Worm (Caenorhabditis elegans) whole organism, L1 larva: ENCODE data around the gene F15H10.5.

Experiments used
- C16A3.4 ChIP-seq: fragments of 150-350 bp; optimal IDR thresholded peaks from 2 replicates; lab custom pipeline; 2014; ENCODE audit warnings: missing biosample characterization, missing genetic modification characterization
- C34B4.2 ChIP-seq: sonication (generic microtip); optimal IDR thresholded peaks from 2 replicates; lab custom pipeline; 2017; ENCODE audit warnings: mild to moderate bottlenecking, missing genetic modification characterization, missing compliant biosample characterization
- F16B12.6 ChIP-seq: fragments of 150-350 bp; optimal IDR thresholded peaks from 2 replicates; lab custom pipeline; 2014; ENCODE audit warnings: missing biosample characterization, missing genetic modification characterization
- aha-1 ChIP-seq: fragments of 150-350 bp; optimal IDR thresholded peaks from 2 replicates; lab custom pipeline; 2014; ENCODE audit warnings: missing biosample characterization, missing genetic modification characterization
- aly-2 ChIP-seq: fragments of 150-350 bp; optimal IDR thresholded peaks from 2 replicates; lab custom pipeline; 2014; ENCODE audit warnings: missing biosample characterization, missing genetic modification characterization
- ama-1 ChIP-seq: fragments of 150-350 bp; optimal IDR thresholded peaks from 2 replicates; lab custom pipeline; 2014
- blmp-1 ChIP-seq: fragments of 150-350 bp; optimal IDR thresholded peaks from 2 replicates; lab custom pipeline; 2014; ENCODE audit warnings: missing biosample characterization, missing genetic modification characterization
- ceh-63 ChIP-seq: fragments of 200-800 bp; sonication (Bioruptor generic); optimal IDR thresholded peaks from 2 replicates; lab custom pipeline; 2018; ENCODE audit warnings: mild to moderate bottlenecking, missing genetic modification characterization, missing compliant biosample characterization
- ceh-8 ChIP-seq: fragments of 200-800 bp; sonication (Bioruptor generic); optimal IDR thresholded peaks from 2 replicates; lab custom pipeline; 2018; ENCODE audit warnings: mild to moderate bottlenecking, missing genetic modification characterization, moderate library complexity, missing compliant biosample characterization
- ceh-88 ChIP-seq: fragments of 200-800 bp; sonication (Bioruptor generic); IDR thresholded peaks from 2 replicates; pipeline ENCODE4 v1.3.6; 2022; ENCODE audit warnings: missing genetic modification characterization, missing compliant biosample characterization
- ceh-90 ChIP-seq: sonication (generic microtip); optimal IDR thresholded peaks from 2 replicates; lab custom pipeline; 2016; ENCODE audit warnings: missing genetic modification characterization, missing compliant biosample characterization
- dpl-1 ChIP-seq, 3 experiments: fragments of 150-350 bp in 2 of 3; sonication (generic microtip) in 1 of 3; optimal IDR thresholded peaks; 2 replicates each; lab custom pipeline; 2014 to 2017; ENCODE audit warnings: missing biosample characterization in 3 of 3, missing genetic modification characterization in 3 of 3, missing genetic modification reagents in 3 of 3
- egl-13 ChIP-seq: sonication (generic microtip); optimal IDR thresholded peaks from 2 replicates; lab custom pipeline; 2016; ENCODE audit warnings: missing genotype, missing genetic modification reagents, missing genetic modification characterization, missing compliant biosample characterization
- egl-27 ChIP-seq, 2 experiments: fragments of 150-350 bp in 1 of 2; sonication (generic microtip); optimal IDR thresholded peaks; 3 replicates each; lab custom pipeline; 2017 to 2018; ENCODE audit warnings: missing biosample characterization in 2 of 2, missing genetic modification characterization in 2 of 2, missing genetic modification reagents in 2 of 2
- elt-2 ChIP-seq: sonication (generic microtip); optimal IDR thresholded peaks from 2 replicates; lab custom pipeline; 2016; ENCODE audit warnings: missing genetic modification characterization, mild to moderate bottlenecking, inconsistent platforms, missing compliant biosample characterization, missing genetic modification reagents
- ets-5 ChIP-seq: fragments of 200-800 bp; sonication (Bioruptor generic); IDR thresholded peaks from 2 replicates; pipeline ENCODE4 v1.3.6; 2022; ENCODE audit warnings: missing genetic modification characterization, missing compliant biosample characterization
- fkh-4 ChIP-seq: sonication (generic microtip); optimal IDR thresholded peaks from 2 replicates; lab custom pipeline; 2016; ENCODE audit warnings: missing compliant biosample characterization, missing genetic modification characterization, borderline replicate concordance
- fos-1 ChIP-seq: fragments of 150-350 bp; optimal IDR thresholded peaks from 2 replicates; lab custom pipeline; 2014; ENCODE audit warnings: missing biosample characterization, missing genetic modification characterization
- hlh-17 ChIP-seq: fragments of 200-800 bp; sonication (Bioruptor generic); optimal IDR thresholded peaks from 2 replicates; lab custom pipeline; 2018; ENCODE audit warnings: missing genetic modification characterization, mild to moderate bottlenecking, missing compliant biosample characterization, moderate library complexity, borderline replicate concordance
- irx-1 ChIP-seq: sonication (generic microtip); optimal IDR thresholded peaks from 2 replicates; lab custom pipeline; 2016; ENCODE audit warnings: missing genetic modification characterization, missing compliant biosample characterization
- lin-13 ChIP-seq: fragments of 150-350 bp; optimal IDR thresholded peaks from 2 replicates; lab custom pipeline; 2014; ENCODE audit warnings: missing biosample characterization, missing genetic modification reagents, missing genetic modification characterization
- lin-14 ChIP-seq: fragments of 200-800 bp; sonication (Bioruptor generic); optimal IDR thresholded peaks from 2 replicates; lab custom pipeline; 2018; ENCODE audit warnings: mild to moderate bottlenecking, missing genetic modification characterization, moderate library complexity, missing compliant biosample characterization
- lin-15B ChIP-seq: fragments of 150-350 bp; sonication (generic microtip); optimal IDR thresholded peaks from 3 replicates; lab custom pipeline; 2014; ENCODE audit warnings: missing biosample characterization, missing genetic modification characterization
- lin-35 ChIP-seq, 2 experiments: fragments of 150-350 bp; optimal IDR thresholded peaks; 2 replicates each; lab custom pipeline; 2014; ENCODE audit warnings: missing biosample characterization in 2 of 2, missing genetic modification characterization in 2 of 2, missing genetic modification reagents in 2 of 2
- lin-39 ChIP-seq: fragments of 150-350 bp; optimal IDR thresholded peaks from 2 replicates; lab custom pipeline; 2014; ENCODE audit warnings: missing biosample characterization, missing genetic modification reagents, missing genetic modification characterization
- lir-3 ChIP-seq: sonication (generic microtip); optimal IDR thresholded peaks from 2 replicates; lab custom pipeline; 2016; ENCODE audit warnings: mild to moderate bottlenecking, missing genetic modification characterization, moderate library complexity, missing compliant biosample characterization; ENCODE audit not compliant: poor library complexity
- lsy-2 ChIP-seq, 2 experiments: fragments of 150-350 bp; optimal IDR thresholded peaks; 2 replicates each; lab custom pipeline; 2014; ENCODE audit warnings: missing biosample characterization in 2 of 2, missing genetic modification characterization in 2 of 2
- mdl-1 ChIP-seq, 2 experiments: fragments of 150-350 bp; optimal IDR thresholded peaks; 2 replicates each; lab custom pipeline; 2014 to 2017; ENCODE audit warnings: missing biosample characterization in 2 of 2, missing genetic modification characterization in 2 of 2, inconsistent platforms in 1 of 2
- nhr-11 ChIP-seq: fragments of 150-350 bp; optimal IDR thresholded peaks from 2 replicates; lab custom pipeline; 2014; ENCODE audit warnings: missing biosample characterization, missing genetic modification characterization
- nhr-12 ChIP-seq: sonication (generic microtip); optimal IDR thresholded peaks from 2 replicates; lab custom pipeline; 2017; ENCODE audit warnings: missing biosample characterization, missing genetic modification characterization
- nhr-19 ChIP-seq: fragments of 200-800 bp; sonication (Bioruptor generic); conservative IDR thresholded peaks from 2 replicates; pipeline ENCODE4 v1.3.6; 2022; ENCODE audit warnings: missing genetic modification characterization, missing compliant biosample characterization
- nhr-20 ChIP-seq: sonication (generic microtip); optimal IDR thresholded peaks from 2 replicates; lab custom pipeline; 2016; ENCODE audit warnings: mild to moderate bottlenecking, missing genetic modification characterization, missing compliant biosample characterization
- nhr-71 ChIP-seq: sonication (generic microtip); optimal IDR thresholded peaks from 2 replicates; lab custom pipeline; 2016; ENCODE audit warnings: mild to moderate bottlenecking, missing genetic modification characterization, moderate library complexity, missing compliant biosample characterization
- nhr-85 ChIP-seq: sonication (generic microtip); peaks from one replicate; lab custom pipeline; 2016; ENCODE audit warnings: missing genetic modification characterization, inconsistent platforms, missing compliant biosample characterization
- nhr-90 ChIP-seq: sonication (generic microtip); optimal IDR thresholded peaks from 2 replicates; lab custom pipeline; 2016; ENCODE audit warnings: mild to moderate bottlenecking, missing genetic modification characterization, missing compliant biosample characterization; ENCODE audit not compliant: poor library complexity
- pqm-1 ChIP-seq: sonication (generic microtip); optimal IDR thresholded peaks from 3 replicates; lab custom pipeline; 2017; ENCODE audit warnings: missing biosample characterization, missing genetic modification characterization
- snpc-4 ChIP-seq: fragments of 150-350 bp; optimal IDR thresholded peaks from 2 replicates; lab custom pipeline; 2014; ENCODE audit warnings: missing biosample characterization, missing genetic modification characterization
- snu-23 ChIP-seq: sonication (generic microtip); optimal IDR thresholded peaks from 2 replicates; lab custom pipeline; 2016; ENCODE audit warnings: missing genetic modification characterization, missing compliant biosample characterization
- sox-4 ChIP-seq: sonication (generic microtip); optimal IDR thresholded peaks from 2 replicates; lab custom pipeline; 2016; ENCODE audit warnings: missing genetic modification characterization, missing compliant biosample characterization
- sup-37 ChIP-seq: fragments of 200-800 bp; sonication (Bioruptor generic); optimal IDR thresholded peaks from 2 replicates; lab custom pipeline; 2018; ENCODE audit warnings: mild to moderate bottlenecking, missing genetic modification characterization, missing compliant biosample characterization
- swsn-7 ChIP-seq: sonication (generic microtip); optimal IDR thresholded peaks from 2 replicates; lab custom pipeline; 2016; ENCODE audit warnings: missing genetic modification characterization, missing compliant biosample characterization
- tbx-2 ChIP-seq: sonication (generic microtip); optimal IDR thresholded peaks from 2 replicates; lab custom pipeline; 2016; ENCODE audit warnings: missing genetic modification characterization, missing compliant biosample characterization
- unc-30 ChIP-seq: sonication (generic microtip); optimal IDR thresholded peaks from 2 replicates; lab custom pipeline; 2017; ENCODE audit warnings: missing biosample characterization, missing genetic modification characterization
- unc-62 ChIP-seq: fragments of 150-350 bp; optimal IDR thresholded peaks from 2 replicates; lab custom pipeline; 2014; ENCODE audit warnings: missing biosample characterization, missing genetic modification reagents, missing genetic modification characterization
- unc-98 ChIP-seq: fragments of 200-800 bp; sonication (Bioruptor generic); IDR thresholded peaks from 2 replicates; pipeline ENCODE4 v1.3.6; 2022; ENCODE audit warnings: missing genetic modification characterization, missing compliant biosample characterization
- xbp-1 ChIP-seq: sonication (generic microtip); optimal IDR thresholded peaks from 2 replicates; lab custom pipeline; 2016; ENCODE audit warnings: missing genetic modification characterization, missing compliant biosample characterization
- zip-4 ChIP-seq: fragments of 200-800 bp; sonication (Bioruptor generic); optimal IDR thresholded peaks from 2 replicates; lab custom pipeline; 2018; ENCODE audit warnings: mild to moderate bottlenecking, missing genetic modification characterization, moderate library complexity, missing compliant biosample characterization
- ztf-11 ChIP-seq, 2 experiments: sonication (generic microtip); optimal IDR thresholded peaks; 2 replicates each; lab custom pipeline; 2016 to 2017; ENCODE audit warnings: missing genetic modification characterization in 2 of 2, missing biosample characterization in 1 of 2, missing compliant biosample characterization in 1 of 2

The F15H10.5 gene

ce11 chrV:10406313-10406712 lies 12.5 kb downstream of the F15H10.5 start, which contains the start of gene F15H10.7:
F15H10.7 (minus strand) TSS chrV:10406413.
- no peak for TF ChIP-seq nhr-19 (GFP tag; lab: Robert Waterston, UW)
- TF ChIP-seq, all 84 proteins: peak for 0

ce11 chrV:10404701-10405100 lies 14.2 kb downstream of the F15H10.5 start:
- TF ChIP-seq C34B4.2 (tag; lab: Kevin White, UChicago), result no peak
- no peak for TF ChIP-seq snu-23
- no peak for TF ChIP-seq nhr-20 (tag; lab: Kevin White, UChicago)
- TF ChIP-seq ceh-63, result no peak
- TF ChIP-seq lin-15B (tag; lab: Kevin White, UChicago), result no peak
- no peak for TF ChIP-seq fkh-4

DNA sequence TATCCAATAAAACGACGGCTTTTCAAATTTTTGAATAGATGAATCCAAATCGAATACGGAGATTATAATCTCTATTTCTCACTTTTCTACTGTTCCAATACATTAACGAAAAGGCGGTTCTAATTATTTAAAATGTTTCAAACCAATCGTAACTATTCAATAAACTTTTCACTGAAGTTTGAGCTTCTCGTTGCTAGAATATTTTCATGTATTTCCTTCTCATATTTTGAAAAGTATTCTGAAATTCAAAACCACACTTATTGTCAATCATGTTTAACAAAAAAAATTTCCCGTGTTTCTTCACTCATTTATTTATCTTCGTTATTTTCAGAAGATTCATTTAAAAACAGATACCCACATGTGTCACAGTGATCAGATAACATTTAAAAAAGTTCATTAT lies 16.1 kb downstream of the F15H10.5 start, which contains the start of gene F15H10.8:
Gene F15H10.8, minus strand, starts transcription at position 101 of the 400 bp plus-strand sequence.
- TF ChIP-seq hlh-17 (no peak), lsy-2 (tag; optimal IDR thresholded peaks at IDR 0.05; lab: Kevin White, UChicago) (no peak), lir-3 (tag; lab: Kevin White, UChicago) (no peak), pqm-1 (tag; lab: Kevin White, UChicago) (no peak), ceh-88 (GFP tag; lab: Robert Waterston, UW) (no peak), blmp-1 (no peak), ztf-11 (tag; optimal IDR thresholded peaks at IDR 0.05; lab: Kevin White, UChicago) (no peak), irx-1 (tag; lab: Kevin White, UChicago) (no peak), sox-4 (tag; lab: Kevin White, UChicago) (no peak), snu-23 (no peak), nhr-85 (no peak)

- TF ChIP-seq egl-13 (tag; lab: Kevin White, UChicago) (no peak), elt-2 (peak; percentile 93), aha-1 (tag; lab: Kevin White, UChicago) (no peak), unc-98 (GFP tag; lab: Robert Waterston, UW) (no peak), fos-1 (no peak), lin-35 (GFP tag; optimal IDR thresholded peaks at IDR 0.05; lab: Kevin White, UChicago) (peak in 1 of 2 experiments; percentile 49), mdl-1 (tag; optimal IDR thresholded peaks at IDR 0.05; lab: Kevin White, UChicago) (no peak), zip-4 (GFP tag; lab: Kevin White, UChicago) (no peak), nhr-11 (tag; lab: Kevin White, UChicago) (no peak), F16B12.6 (tag; lab: Kevin White, UChicago) (no peak), xbp-1 (tag; lab: Kevin White, UChicago) (no peak), lin-13 (no peak), C34B4.2 (tag; lab: Kevin White, UChicago) (no peak), ceh-63 (no peak), swsn-7 (tag; lab: Kevin White, UChicago) (no peak), nhr-90 (peak; percentile 1), aly-2 (tag; lab: Kevin White, UChicago) (no peak), unc-30 (no peak), ceh-90 (tag; lab: Kevin White, UChicago) (no peak), egl-27 (tag; optimal IDR thresholded peaks at IDR 0.05; lab: Kevin White, UChicago) (no peak), dpl-1 (GFP tag; optimal IDR thresholded peaks at IDR 0.05; lab: Kevin White, UChicago) (no peak), ama-1 (no peak), ets-5 (GFP tag; lab: Robert Waterston, UW) (no peak), lin-14 (GFP tag; lab: Kevin White, UChicago) (no peak), nhr-12 (tag; lab: Kevin White, UChicago) (no peak), nhr-19 (GFP tag; lab: Robert Waterston, UW) (no peak), lin-39 (tag; lab: Kevin White, UChicago) (no peak), unc-62 (no peak), C16A3.4 (tag; lab: Kevin White, UChicago) (no peak), nhr-71 (tag; lab: Kevin White, UChicago) (peak; percentile 16), snpc-4 (tag; lab: Kevin White, UChicago) (no peak), tbx-2 (tag; lab: Kevin White, UChicago) (no peak), hlh-17 (no peak), sup-37 (no peak), ceh-8 (GFP tag; lab: Kevin White, UChicago) (no peak), nhr-20 (tag; lab: Kevin White, UChicago) (peak; percentile 73)
Measured at ce11 chrV:10399290-10399689, 19.6 kb downstream of the F15H10.5 start.
